Fruit fly (Drosophila melanogaster) whole organism, pupa: ENCODE data around the gene brm.
A peak's percentile ranks its signal among the peaks of the same experiment; 100 is the strongest.

Experiments used
- CG10348 ChIP-seq: fragments of 200-800 bp; sonication (Bioruptor generic); IDR thresholded peaks from 2 replicates; pipeline ENCODE4 v1.3.6; 2022; ENCODE audit warnings: missing biosample characterization, missing genetic modification characterization
- CG12605 ChIP-seq: fragments of 200-800 bp; sonication (Bioruptor generic); IDR thresholded peaks from 2 replicates; pipeline ENCODE4 v1.3.6; 2022; ENCODE audit warnings: missing biosample characterization, missing genetic modification characterization
- CG13204 ChIP-seq: fragments of 200-800 bp; sonication (Bioruptor generic); optimal IDR thresholded peaks from 2 replicates; lab custom pipeline; 2018; ENCODE audit warnings: missing biosample characterization, mild to moderate bottlenecking, missing genetic modification characterization, moderate library complexity
- CG14655 ChIP-seq: fragments of 200-800 bp; sonication (Bioruptor generic); optimal IDR thresholded peaks from 3 replicates; lab custom pipeline; 2017; ENCODE audit warnings: mild to moderate bottlenecking, missing biosample characterization, missing genetic modification reagents, missing genetic modification characterization
- CG15710 ChIP-seq: fragments of 200-800 bp; sonication (Bioruptor generic); optimal IDR thresholded peaks from 2 replicates; lab custom pipeline; 2018; ENCODE audit warnings: missing biosample characterization, mild to moderate bottlenecking, missing genetic modification characterization, moderate library complexity
- CG17806 ChIP-seq: fragments of 200-800 bp; sonication (Bioruptor generic); optimal IDR thresholded peaks from 2 replicates; lab custom pipeline; 2018; ENCODE audit warnings: missing biosample characterization, mild to moderate bottlenecking, missing genetic modification characterization, moderate library complexity
- CG32121 ChIP-seq: fragments of 200-800 bp; sonication (Bioruptor generic); IDR thresholded peaks from 2 replicates; pipeline ENCODE4 v1.3.6; 2022; ENCODE audit warnings: missing biosample characterization, missing genetic modification characterization
- CG34367 ChIP-seq: fragments of 200-800 bp; sonication (Bioruptor generic); optimal IDR thresholded peaks from 2 replicates; lab custom pipeline; 2018; ENCODE audit warnings: missing biosample characterization, mild to moderate bottlenecking, missing genetic modification characterization
- CG4496 ChIP-seq: fragments of 200-800 bp; sonication (Bioruptor generic); IDR thresholded peaks from 3 replicates; pipeline ENCODE4 v1.3.6; 2022; ENCODE audit warnings: missing biosample characterization, missing genetic modification characterization
- CG8159 ChIP-seq: fragments of 200-800 bp; sonication (Bioruptor generic); optimal IDR thresholded peaks from 3 replicates; lab custom pipeline; 2018; ENCODE audit warnings: missing biosample characterization, mild to moderate bottlenecking, missing genetic modification characterization, moderate library complexity
- CG8301 ChIP-seq: fragments of 200-800 bp; sonication (Bioruptor generic); optimal IDR thresholded peaks from 2 replicates; lab custom pipeline; 2018; ENCODE audit warnings: missing biosample characterization, mild to moderate bottlenecking, missing genetic modification characterization
- CG9948 ChIP-seq: fragments of 200-800 bp; sonication (Bioruptor generic); optimal IDR thresholded peaks from 2 replicates; lab custom pipeline; 2018; ENCODE audit warnings: missing biosample characterization, mild to moderate bottlenecking, missing genetic modification characterization, moderate library complexity
- D1 ChIP-seq: fragments of 200-800 bp; sonication (Bioruptor generic); optimal IDR thresholded peaks from 2 replicates; lab custom pipeline; 2018; ENCODE audit warnings: missing biosample characterization, mild to moderate bottlenecking, missing genetic modification characterization, moderate library complexity
- EcR ChIP-seq: fragments of 200-800 bp; sonication (Bioruptor generic); optimal IDR thresholded peaks from 3 replicates; lab custom pipeline; 2019; ENCODE audit warnings: missing biosample characterization, missing genetic modification characterization, mild to moderate bottlenecking, moderate library complexity, missing genetic modification reagents
- Ets98B ChIP-seq: fragments of 200-800 bp; sonication (Bioruptor generic); IDR thresholded peaks from 2 replicates; pipeline ENCODE4 v1.3.6; 2022; ENCODE audit warnings: missing biosample characterization, missing genetic modification characterization
- Pif1A ChIP-seq: fragments of 200-800 bp; sonication (Bioruptor generic); optimal IDR thresholded peaks from 3 replicates; lab custom pipeline; 2016; ENCODE audit warnings: missing biosample characterization, missing genetic modification characterization
- Pif1B ChIP-seq: fragments of 200-800 bp; sonication (Bioruptor generic); optimal IDR thresholded peaks from 3 replicates; lab custom pipeline; 2016; ENCODE audit warnings: missing biosample characterization, missing genetic modification characterization
- Snoo ChIP-seq: fragments of 200-800 bp; sonication (Bioruptor generic); optimal IDR thresholded peaks from 3 replicates; lab custom pipeline; 2017; ENCODE audit warnings: missing biosample characterization, mild to moderate bottlenecking, missing genetic modification characterization, inconsistent platforms
- fd96Ca ChIP-seq: fragments of 200-800 bp; sonication (Bioruptor generic); IDR thresholded peaks from 3 replicates; pipeline ENCODE4 v1.3.6; 2022; ENCODE audit warnings: missing biosample characterization, missing genetic modification characterization
- gl ChIP-seq: fragments of 200-800 bp; sonication (Bioruptor generic); optimal IDR thresholded peaks from 2 replicates; lab custom pipeline; 2018; ENCODE audit warnings: missing biosample characterization, mild to moderate bottlenecking, missing genetic modification characterization
- rn ChIP-seq: fragments of 200-800 bp; sonication (Bioruptor generic); IDR thresholded peaks from 2 replicates; pipeline ENCODE4 v1.3.6; 2022; ENCODE audit warnings: missing biosample characterization, missing genetic modification characterization

brm gene

dm6 chr3L:16015765-16016760 lies 33.4 kb upstream of the brm start:
- TF ChIP-seq Pif1A (GFP tag; lab: Kevin White, UChicago): peak; percentile 3
- peak; percentile 80 for TF ChIP-seq CG9948 (tag; lab: Kevin White, UChicago)
- peak; percentile 86 for TF ChIP-seq CG8159 (tag; lab: Kevin White, UChicago)
- no peak for TF ChIP-seq fd96Ca (GFP tag; lab: Robert Waterston, UW)
- peak; percentile 55 for TF ChIP-seq Snoo
- TF ChIP-seq CG14655 (GFP tag; lab: Kevin White, UChicago): peak; percentile 68
- TF ChIP-seq CG17806: peak; percentile 71
- peak; percentile 50 for TF ChIP-seq CG8301 (tag; lab: Kevin White, UChicago)
- peak; percentile 33 for TF ChIP-seq CG34367
- TF ChIP-seq CG32121: no peak
- TF ChIP-seq CG15710 (tag; lab: Kevin White, UChicago): peak; percentile 64
- peak; percentile 74 for TF ChIP-seq D1 (tag; lab: Kevin White, UChicago)
- peak; percentile 35 for TF ChIP-seq Pif1B (GFP tag; lab: Kevin White, UChicago)
- TF ChIP-seq CG13204: no peak
- TF ChIP-seq CG12605: no peak

DNA sequence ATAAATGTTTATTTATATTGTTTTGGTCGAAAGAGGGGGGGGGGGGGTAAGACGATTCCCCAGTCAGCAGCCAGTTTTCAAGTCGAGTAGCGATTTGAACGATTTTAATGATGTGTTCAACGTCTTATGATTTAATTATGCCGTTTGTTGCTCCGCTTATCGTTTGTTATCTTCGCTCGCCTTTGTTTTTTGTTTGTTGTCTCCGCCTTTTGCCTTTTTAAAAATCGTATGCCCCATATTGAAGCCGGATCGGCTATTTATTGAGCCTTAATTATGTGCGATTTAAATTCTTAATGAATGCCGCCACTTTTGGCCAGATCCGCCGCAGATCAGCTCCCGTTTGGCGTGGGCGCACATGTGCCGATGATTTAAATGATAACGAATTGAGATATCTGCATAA lies 31.8 kb upstream of the brm start:
- TF ChIP-seq EcR (GFP tag; lab: Kevin White, UChicago): no peak
- no peak for TF ChIP-seq CG4496 (GFP tag; lab: Robert Waterston, UW)
- TF ChIP-seq CG8301 (tag; lab: Kevin White, UChicago): no peak
- no peak for TF ChIP-seq Ets98B (GFP tag; lab: Robert Waterston, UW)

dm6 chr3L:16013198-16013982 lies 30.7 kb upstream of the brm start:
- TF ChIP-seq D1 (tag; lab: Kevin White, UChicago) (no peak), Pif1B (GFP tag; lab: Kevin White, UChicago) (no peak), CG9948 (tag; lab: Kevin White, UChicago) (peak; percentile 34), Snoo (no peak), Pif1A (GFP tag; lab: Kevin White, UChicago) (no peak), CG14655 (GFP tag; lab: Kevin White, UChicago) (peak; percentile 13), CG8159 (tag; lab: Kevin White, UChicago) (peak; percentile 36), CG12605 (no peak), CG8301 (tag; lab: Kevin White, UChicago) (no peak), CG10348 (GFP tag; lab: Robert Waterston, UW) (no peak), gl (tag; lab: Kevin White, UChicago) (no peak), CG13204 (no peak), Ets98B (GFP tag; lab: Robert Waterston, UW) (no peak), CG15710 (tag; lab: Kevin White, UChicago) (no peak), CG17806 (no peak), EcR (GFP tag; lab: Kevin White, UChicago) (no peak), fd96Ca (GFP tag; lab: Robert Waterston, UW) (no peak), rn (no peak), CG32121 (no peak)

dm6 chr3L:16012315-16012950 lies 29.8 kb upstream of the brm start:
- TF ChIP-seq CG4496 (GFP tag; lab: Robert Waterston, UW) (0 out of 3 replicates have a peak, but pooled peaks have one; percentile 23), Pif1B (GFP tag; lab: Kevin White, UChicago) (no peak)

DNA sequence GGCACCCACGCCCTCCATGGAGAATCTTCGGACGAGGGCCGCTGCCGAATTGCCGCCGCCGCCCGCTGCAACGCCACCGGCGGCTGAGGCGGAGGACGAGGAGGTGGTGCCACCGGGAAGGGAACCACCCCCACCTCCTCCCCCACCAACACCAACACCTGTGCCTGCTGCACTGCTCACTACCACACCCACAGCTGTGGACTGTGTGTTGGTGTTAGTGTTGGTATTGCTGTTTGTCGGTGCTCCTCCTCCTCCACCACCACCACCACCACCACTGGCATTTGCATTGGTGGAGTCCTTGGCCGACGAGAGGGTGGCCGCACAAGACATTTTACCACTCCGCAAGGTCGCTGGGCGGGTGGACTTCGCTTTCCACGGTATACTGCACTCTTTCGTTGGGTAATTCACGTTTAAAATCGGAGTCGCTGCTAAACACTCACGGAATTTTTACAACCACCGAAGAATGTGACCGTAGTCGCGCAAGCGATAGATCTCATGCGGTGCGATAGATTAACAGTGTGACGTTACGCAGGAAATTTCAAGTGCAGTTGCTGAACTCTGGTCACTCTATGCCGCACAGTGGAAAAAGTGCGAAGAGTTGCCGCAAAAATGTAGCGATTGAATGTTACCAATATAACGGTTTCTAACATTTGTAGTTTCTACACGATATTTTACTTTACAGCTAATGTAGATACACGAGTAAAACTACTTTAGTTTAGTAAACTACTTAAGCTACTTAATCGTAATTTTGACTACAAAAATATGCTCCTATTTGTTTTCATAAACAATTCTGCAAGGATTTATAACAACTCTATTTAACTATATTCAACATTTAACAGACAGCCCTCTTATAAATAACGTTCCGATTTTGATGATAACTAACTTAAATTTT lies 28.9 kb upstream of the brm start, which contains the start of gene mib1:
Gene mib1, minus strand, starts transcription at position 494 of the 892 bp plus-strand sequence.
- TF ChIP-seq CG4496 (GFP tag; lab: Robert Waterston, UW) (peak; percentile 32; the same call in 1 of the 3 replicates), CG8301 (tag; lab: Kevin White, UChicago) (no peak), CG10348 (GFP tag; lab: Robert Waterston, UW) (no peak), CG34367 (no peak), Ets98B (GFP tag; lab: Robert Waterston, UW) (peak; percentile 26), fd96Ca (GFP tag; lab: Robert Waterston, UW) (peak; percentile 68; the same call in 1 of the 3 replicates), CG13204 (peak; percentile 93), CG12605 (0 out of 2 replicates have a peak, but pooled peaks have one; percentile 29), CG9948 (tag; lab: Kevin White, UChicago) (no peak), CG15710 (tag; lab: Kevin White, UChicago) (no peak), CG14655 (GFP tag; lab: Kevin White, UChicago) (no peak), rn (0 out of 2 replicates have a peak, but pooled peaks have one; percentile 26), Pif1A (GFP tag; lab: Kevin White, UChicago) (no peak), D1 (tag; lab: Kevin White, UChicago) (no peak), CG32121 (no peak; the same call in none of the 2 replicates), CG8159 (tag; lab: Kevin White, UChicago) (no peak), Snoo (peak; percentile 36), EcR (GFP tag; lab: Kevin White, UChicago) (peak; percentile 27), CG17806 (no peak), Pif1B (GFP tag; lab: Kevin White, UChicago) (peak; percentile 37), gl (tag; lab: Kevin White, UChicago) (no peak)
